Fruit fly (Drosophila melanogaster): ENCODE measurements around the gene Idh.

Idh gene

DNA sequence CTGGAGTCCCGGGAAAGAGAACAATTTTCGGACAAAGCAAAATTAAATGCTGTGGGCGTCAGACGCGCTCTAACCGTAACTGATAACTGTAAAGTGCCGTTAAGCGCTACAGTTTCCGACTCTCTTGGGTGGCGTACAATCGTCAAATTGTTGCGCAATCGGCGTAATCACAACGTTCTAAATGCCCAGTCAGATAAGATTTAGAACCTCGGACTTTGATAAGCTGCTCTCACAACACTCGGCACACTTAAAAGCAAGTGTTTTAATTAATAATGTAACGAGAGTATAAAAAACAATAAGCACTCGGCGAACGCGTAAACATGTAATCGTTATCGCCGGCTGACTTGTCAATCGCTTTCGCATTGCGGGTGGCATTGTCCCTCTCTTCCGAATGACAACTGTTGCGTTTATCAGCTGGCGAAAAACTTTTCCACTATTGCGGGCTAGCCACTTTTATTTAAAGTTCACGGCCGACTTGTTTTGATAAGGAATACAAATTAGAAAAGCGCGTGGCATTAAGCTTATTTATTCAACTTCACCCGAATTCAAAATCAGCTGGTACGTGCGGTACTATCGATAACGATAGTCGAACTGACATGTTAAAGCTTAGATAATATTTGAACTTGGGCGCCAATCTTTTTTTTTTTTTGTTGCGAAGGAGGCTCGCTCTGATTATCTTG, 1.8 kb downstream of the Idh start (continued):
- TF ChIP-seq inv (GFP tag; IDR thresholded peaks at IDR 0.05; ENCODE audit: partially characterized antibody) (peak; percentile 43; the same call in 1 of the 2 replicates), lmd (GFP tag; IDR thresholded peaks at IDR 0.05) (no peak), vnd (GFP tag; IDR thresholded peaks at IDR 0.05; ENCODE audit: partially characterized antibody) (peak; percentile 70; the same call in 1 of the 3 replicates), CG9609 (GFP tag; optimal IDR thresholded peaks at IDR 0.05) (no peak), run (tag; optimal IDR thresholded peaks at IDR 0.05) (no peak), croc (GFP tag; conservative IDR thresholded peaks at IDR 0.05) (no peak), lov (optimal IDR thresholded peaks at IDR 0.05) (no peak), lov (GFP tag; IDR thresholded peaks at IDR 0.05) (no peak), CG9932 (GFP tag; IDR thresholded peaks at IDR 0.05) (no peak), crc (GFP tag; optimal IDR thresholded peaks at IDR 0.05) (no peak), CG13287 (GFP tag; IDR thresholded peaks at IDR 0.05; ENCODE audit: partially characterized antibody) (peak; percentile 76), wek (GFP tag; optimal IDR thresholded peaks at IDR 0.05) (no peak), BEAF-32 (GFP tag; optimal IDR thresholded peaks at IDR 0.05) (peak; percentile 62), Hr78 (GFP tag; optimal IDR thresholded peaks at IDR 0.05) (peak in 1 of 2 experiments; percentile 53), Dip3 (GFP tag; optimal IDR thresholded peaks at IDR 0.05) (no peak), Rfx (GFP tag; IDR thresholded peaks at IDR 0.05) (no peak), Bgb (GFP tag; IDR thresholded peaks at IDR 0.05; ENCODE audit: partially characterized antibody) (peak; percentile 60), gcm2 (GFP tag; optimal IDR thresholded peaks at IDR 0.05) (no peak), lola (GFP tag; optimal IDR thresholded peaks at IDR 0.05) (no peak), Xrp1 (GFP tag; IDR thresholded peaks at IDR 0.05) (0 out of 2 replicates have a peak, but pooled peaks have one; percentile 7), fd96Cb (tag; optimal IDR thresholded peaks at IDR 0.05) (no peak), NC2α (GFP tag; optimal IDR thresholded peaks at IDR 0.05) (no peak), CG6854 (GFP tag; optimal IDR thresholded peaks at IDR 0.05) (peak; percentile 12), gsb-n (tag; optimal IDR thresholded peaks at IDR 0.05) (no peak), Gug (GFP tag; IDR thresholded peaks at IDR 0.05) (no peak), Asciz (GFP tag; optimal IDR thresholded peaks at IDR 0.05) (no peak), amos (GFP tag; IDR thresholded peaks at IDR 0.05; ENCODE audit: partially characterized antibody) (peak; percentile 62; the same call in 1 of the 2 replicates), CG34376 (GFP tag; optimal IDR thresholded peaks at IDR 0.05) (peak; percentile 95), Drgx (GFP tag; IDR thresholded peaks at IDR 0.05) (no peak), sug (tag; optimal IDR thresholded peaks at IDR 0.05) (peak; percentile 99), Dref (GFP tag; IDR thresholded peaks at IDR 0.05) (peak; percentile 62), ind (GFP tag; optimal IDR thresholded peaks at IDR 0.05) (no peak), CG31441 (GFP tag; IDR thresholded peaks at IDR 0.05) (no peak), Atf-2 (GFP tag; optimal IDR thresholded peaks at IDR 0.05) (no peak), zf30C (GFP tag; optimal IDR thresholded peaks at IDR 0.05) (no peak), MBD-R2 (GFP tag; IDR thresholded peaks at IDR 0.05) (peak; percentile 35; the same call in 1 of the 2 replicates), en (GFP tag; optimal IDR thresholded peaks at IDR 0.05) (no peak), HmgD (GFP tag; optimal IDR thresholded peaks at IDR 0.05) (no peak), CG15601 (tag; optimal IDR thresholded peaks at IDR 0.05) (no peak), disco-r (GFP tag; optimal IDR thresholded peaks at IDR 0.05) (no peak), kay (GFP tag; optimal IDR thresholded peaks at IDR 0.05) (no peak), CG4854 (GFP tag; optimal IDR thresholded peaks at IDR 0.05) (no peak), p53 (GFP tag; optimal IDR thresholded peaks at IDR 0.05) (no peak), CG10147 (GFP tag; optimal IDR thresholded peaks at IDR 0.05) (no peak), Sin3A (optimal IDR thresholded peaks at IDR 0.05) (peak; percentile 42), kah (GFP tag; optimal IDR thresholded peaks at IDR 0.05) (peak; percentile 5), CG7963 (GFP tag; IDR thresholded peaks at IDR 0.05; ENCODE audit: partially characterized antibody) (0 out of 3 replicates have a peak, but pooled peaks have one; percentile 17), Camta (GFP tag; optimal IDR thresholded peaks at IDR 0.05) (no peak), Stat92E (GFP tag; optimal IDR thresholded peaks at IDR 0.05) (no peak)

All from whole organism, embryonic.